Fruit fly (Drosophila melanogaster) whole organism, embryonic: ENCODE data around the gene CG13096.

Experiments
- B-H2 ChIP-seq: fragments of 200-800 bp; sonication (Bioruptor generic); optimal IDR thresholded peaks from 2 replicates; lab custom pipeline; 2018; ENCODE audit warnings: missing biosample characterization, mild to moderate bottlenecking, missing genetic modification characterization
- CG10565 ChIP-seq: fragments of 200-800 bp; sonication (Bioruptor generic); optimal IDR thresholded peaks from 3 replicates; lab custom pipeline; 2016; ENCODE audit warnings: missing biosample characterization, mild to moderate bottlenecking, missing genetic modification characterization
- CG10959 ChIP-seq: fragments of 200-800 bp; sonication (Bioruptor generic); IDR thresholded peaks from 2 replicates; pipeline ENCODE4 v1.3.6; 2022; ENCODE audit warnings: missing biosample characterization, missing genetic modification characterization
- CG11504 ChIP-seq: fragments of 200-800 bp; sonication (Bioruptor generic); optimal IDR thresholded peaks from 3 replicates; lab custom pipeline; 2019; ENCODE audit warnings: missing biosample characterization, mild to moderate bottlenecking, missing genetic modification characterization, moderate library complexity
- CG13287 ChIP-seq: fragments of 200-800 bp; sonication (Bioruptor generic); IDR thresholded peaks from 2 replicates; pipeline ENCODE4 v1.3.6; 2022; ENCODE audit warnings: missing biosample characterization, missing genetic modification characterization; ENCODE audit not compliant: partially characterized antibody
- CG13424 ChIP-seq: fragments of 200-800 bp; sonication (Bioruptor generic); optimal IDR thresholded peaks from 2 replicates; lab custom pipeline; 2019; ENCODE audit warnings: missing biosample characterization, mild to moderate bottlenecking, missing genetic modification characterization, moderate library complexity
- CG14860 ChIP-seq: fragments of 200-800 bp; sonication (Bioruptor generic); IDR thresholded peaks from 3 replicates; pipeline ENCODE4 v1.3.6; 2022; ENCODE audit warnings: missing biosample characterization, missing genetic modification characterization; ENCODE audit not compliant: partially characterized antibody
- CG2116 ChIP-seq: fragments of 200-800 bp; sonication (Bioruptor generic); optimal IDR thresholded peaks from 3 replicates; lab custom pipeline; 2018; ENCODE audit warnings: missing biosample characterization, mild to moderate bottlenecking, missing genetic modification characterization
- CG2202 ChIP-seq: fragments of 200-800 bp; sonication (Bioruptor generic); optimal IDR thresholded peaks from 2 replicates; lab custom pipeline; 2018; ENCODE audit warnings: missing biosample characterization, mild to moderate bottlenecking, missing genetic modification characterization
- CG30020 ChIP-seq: fragments of 200-800 bp; optimal IDR thresholded peaks from 2 replicates; lab custom pipeline; 2019; ENCODE audit warnings: missing biosample characterization, mild to moderate bottlenecking, missing genetic modification characterization, moderate library complexity
- CG32767 ChIP-seq: fragments of 200-800 bp; sonication (Bioruptor generic); IDR thresholded peaks from 2 replicates; pipeline ENCODE4 v1.3.6; 2022; ENCODE audit warnings: missing biosample characterization, missing genetic modification characterization
- CG34376 ChIP-seq: fragments of 200-800 bp; sonication (Bioruptor generic); optimal IDR thresholded peaks from 2 replicates; lab custom pipeline; 2018; ENCODE audit warnings: missing biosample characterization, mild to moderate bottlenecking, missing genetic modification characterization
- CG4730 ChIP-seq: fragments of 200-800 bp; sonication (Bioruptor generic); IDR thresholded peaks from 2 replicates; pipeline ENCODE4 v1.3.6; 2022; ENCODE audit warnings: missing biosample characterization, missing genetic modification characterization
- CG5180 ChIP-seq: fragments of 200-800 bp; sonication (Bioruptor generic); optimal IDR thresholded peaks from 3 replicates; lab custom pipeline; 2017; ENCODE audit warnings: missing biosample characterization, missing genetic modification characterization, mild to moderate bottlenecking, moderate library complexity, missing genetic modification reagents
- CG5953 ChIP-seq: fragments of 200-800 bp; sonication (Bioruptor generic); IDR thresholded peaks from 2 replicates; pipeline ENCODE4 v1.3.6; 2022; ENCODE audit warnings: missing biosample characterization, missing genetic modification characterization
- CG6689 ChIP-seq: fragments of 200-800 bp; sonication (Bioruptor generic); IDR thresholded peaks from 2 replicates; pipeline ENCODE4 v1.3.6; 2022; ENCODE audit warnings: missing biosample characterization, missing genetic modification characterization
- CG8944 ChIP-seq: fragments of 200-800 bp; sonication (Bioruptor generic); optimal IDR thresholded peaks from 3 replicates; lab custom pipeline; 2016; ENCODE audit warnings: missing biosample characterization, missing genetic modification characterization
- CkIIα-i1 ChIP-seq: fragments of 200-800 bp; sonication (Bioruptor generic); IDR thresholded peaks from 2 replicates; pipeline ENCODE4 v1.3.6; 2022; ENCODE audit warnings: missing biosample characterization, missing genetic modification characterization
- D19A ChIP-seq: fragments of 200-800 bp; optimal IDR thresholded peaks from 3 replicates; lab custom pipeline; 2019; ENCODE audit warnings: missing biosample characterization, mild to moderate bottlenecking, missing genetic modification characterization, moderate library complexity
- Dbx ChIP-seq: fragments of 200-800 bp; sonication (Bioruptor generic); IDR thresholded peaks from 3 replicates; pipeline ENCODE4 v1.3.6; 2022; ENCODE audit warnings: missing biosample characterization, missing genetic modification characterization
- H15 ChIP-seq: fragments of 200-800 bp; sonication (Bioruptor generic); IDR thresholded peaks from 3 replicates; pipeline ENCODE4 v1.3.6; 2022; ENCODE audit warnings: missing biosample characterization, missing genetic modification characterization
- Hey ChIP-seq: fragments of 200-800 bp; sonication (Bioruptor generic); optimal IDR thresholded peaks from 3 replicates; lab custom pipeline; 2018; ENCODE audit warnings: missing biosample characterization, mild to moderate bottlenecking, missing genetic modification characterization
- Hmx ChIP-seq: fragments of 200-800 bp; sonication (Bioruptor generic); optimal IDR thresholded peaks from 2 replicates; lab custom pipeline; 2016; ENCODE audit warnings: missing biosample characterization, missing genetic modification characterization
- Meics ChIP-seq: fragments of 200-800 bp; sonication (Bioruptor generic); optimal IDR thresholded peaks from 2 replicates; lab custom pipeline; 2017; ENCODE audit warnings: missing biosample characterization, mild to moderate bottlenecking, missing genetic modification characterization
- Mrtf ChIP-seq: fragments of 200-800 bp; sonication (Bioruptor generic); IDR thresholded peaks from 3 replicates; pipeline ENCODE4 v1.3.6; 2022; ENCODE audit warnings: missing biosample characterization, missing genetic modification characterization
- Myb ChIP-seq: fragments of 200-800 bp; sonication (Bioruptor generic); optimal IDR thresholded peaks from 2 replicates; lab custom pipeline; 2016; ENCODE audit warnings: missing biosample characterization, missing genetic modification characterization
- Neu2 ChIP-seq: fragments of 200-800 bp; sonication (Bioruptor generic); optimal IDR thresholded peaks from 3 replicates; lab custom pipeline; 2016; ENCODE audit warnings: missing biosample characterization, missing genetic modification characterization, borderline replicate concordance
- Opbp ChIP-seq: fragments of 200-800 bp; sonication (Bioruptor generic); IDR thresholded peaks from 3 replicates; pipeline ENCODE4 v1.3.6; 2022; ENCODE audit warnings: missing biosample characterization, missing genetic modification characterization; ENCODE audit not compliant: partially characterized antibody
- Usf ChIP-seq: fragments of 200-800 bp; sonication (Bioruptor generic); optimal IDR thresholded peaks from 2 replicates; lab custom pipeline; 2017; ENCODE audit warnings: missing genotype, missing biosample characterization, missing genetic modification characterization
- ap ChIP-seq: fragments of 200-800 bp; sonication (Bioruptor generic); IDR thresholded peaks from 2 replicates; pipeline ENCODE4 v1.3.6; 2022; ENCODE audit warnings: missing biosample characterization, missing genetic modification characterization
- ara ChIP-seq: fragments of 200-800 bp; sonication (Bioruptor generic); IDR thresholded peaks from 2 replicates; pipeline ENCODE4 v1.3.6; 2022; ENCODE audit warnings: missing biosample characterization, missing genetic modification characterization
- bigmax ChIP-seq: fragments of 200-800 bp; sonication (Bioruptor generic); optimal IDR thresholded peaks from 2 replicates; lab custom pipeline; 2018; ENCODE audit warnings: missing biosample characterization, mild to moderate bottlenecking, missing genetic modification characterization
- cas ChIP-seq: fragments of 200-800 bp; sonication (Bioruptor generic); IDR thresholded peaks from 2 replicates; pipeline ENCODE4 v1.3.6; 2022; ENCODE audit warnings: missing biosample characterization, missing genetic modification characterization
- cato ChIP-seq: fragments of 200-800 bp; sonication (Bioruptor generic); optimal IDR thresholded peaks from 2 replicates; lab custom pipeline; 2016; ENCODE audit warnings: missing biosample characterization, missing genetic modification characterization, borderline replicate concordance
- cwo ChIP-seq: fragments of 200-800 bp; sonication (Bioruptor generic); optimal IDR thresholded peaks from 3 replicates; lab custom pipeline; 2017; ENCODE audit warnings: missing biosample characterization, missing genetic modification characterization, mild to moderate bottlenecking, moderate library complexity, missing genetic modification reagents
- fd102C ChIP-seq: fragments of 200-800 bp; sonication (Bioruptor generic); optimal IDR thresholded peaks from 2 replicates; lab custom pipeline; 2018; ENCODE audit warnings: missing biosample characterization, mild to moderate bottlenecking, missing genetic modification characterization, moderate library complexity
- fd64A ChIP-seq: fragments of 200-800 bp; sonication (Bioruptor generic); optimal IDR thresholded peaks from 3 replicates; lab custom pipeline; 2018; ENCODE audit warnings: missing biosample characterization, mild to moderate bottlenecking, missing genetic modification characterization
- gce ChIP-seq: fragments of 200-800 bp; sonication (Bioruptor generic); IDR thresholded peaks from 3 replicates; pipeline ENCODE4 v1.3.6; 2022; ENCODE audit warnings: missing biosample characterization, missing genetic modification characterization
- gt ChIP-seq: fragments of 200-800 bp; sonication (Bioruptor generic); IDR thresholded peaks from 2 replicates; pipeline ENCODE4 v1.3.6; 2022; ENCODE audit warnings: missing biosample characterization, missing genetic modification characterization
- her ChIP-seq: fragments of 200-800 bp; sonication (Bioruptor generic); optimal IDR thresholded peaks from 2 replicates; lab custom pipeline; 2016; ENCODE audit warnings: missing biosample characterization, missing genetic modification characterization
- nom ChIP-seq: fragments of 200-800 bp; sonication (Bioruptor generic); optimal IDR thresholded peaks from 2 replicates; lab custom pipeline; 2017; ENCODE audit warnings: missing biosample characterization, missing genetic modification characterization, mild to moderate bottlenecking, moderate library complexity, missing genetic modification reagents
- pnt ChIP-seq: fragments of 200-800 bp; sonication (Bioruptor generic); optimal IDR thresholded peaks from 3 replicates; lab custom pipeline; 2016; ENCODE audit warnings: missing biosample characterization, missing genetic modification characterization
- pros ChIP-seq: fragments of 200-800 bp; sonication (Bioruptor generic); optimal IDR thresholded peaks from 3 replicates; lab custom pipeline; 2019; ENCODE audit warnings: missing biosample characterization, mild to moderate bottlenecking, missing genetic modification characterization, moderate library complexity
- seq ChIP-seq: fragments of 200-800 bp; sonication (Bioruptor generic); IDR thresholded peaks from 2 replicates; pipeline ENCODE4 v1.3.6; 2022; ENCODE audit warnings: missing biosample characterization, missing genetic modification characterization
- sug ChIP-seq: fragments of 200-800 bp; optimal IDR thresholded peaks from 2 replicates; lab custom pipeline; 2019; ENCODE audit warnings: missing biosample characterization, mild to moderate bottlenecking, missing genetic modification characterization, moderate library complexity
- tin ChIP-seq: fragments of 200-800 bp; sonication (Bioruptor generic); optimal IDR thresholded peaks from 3 replicates; lab custom pipeline; 2016; ENCODE audit warnings: missing biosample characterization, missing genetic modification characterization
- tio ChIP-seq: fragments of 200-800 bp; sonication (Bioruptor generic); optimal IDR thresholded peaks from 2 replicates; lab custom pipeline; 2017; ENCODE audit warnings: missing biosample characterization, missing genetic modification characterization, inconsistent platforms
- tx ChIP-seq: fragments of 200-800 bp; sonication (Bioruptor generic); optimal IDR thresholded peaks from 2 replicates; lab custom pipeline; 2016; ENCODE audit warnings: missing biosample characterization, missing genetic modification characterization
- vvl ChIP-seq: fragments of 200-800 bp; sonication (Bioruptor generic); IDR thresholded peaks from 2 replicates; pipeline ENCODE4 v1.3.6; 2022; ENCODE audit warnings: missing biosample characterization, missing genetic modification characterization
- zen2 ChIP-seq: fragments of 200-800 bp; sonication (Bioruptor generic); IDR thresholded peaks from 3 replicates; pipeline ENCODE4 v1.3.6; 2022; ENCODE audit warnings: missing biosample characterization, missing genetic modification characterization; ENCODE audit not compliant: partially characterized antibody

CG13096 gene

DNA sequence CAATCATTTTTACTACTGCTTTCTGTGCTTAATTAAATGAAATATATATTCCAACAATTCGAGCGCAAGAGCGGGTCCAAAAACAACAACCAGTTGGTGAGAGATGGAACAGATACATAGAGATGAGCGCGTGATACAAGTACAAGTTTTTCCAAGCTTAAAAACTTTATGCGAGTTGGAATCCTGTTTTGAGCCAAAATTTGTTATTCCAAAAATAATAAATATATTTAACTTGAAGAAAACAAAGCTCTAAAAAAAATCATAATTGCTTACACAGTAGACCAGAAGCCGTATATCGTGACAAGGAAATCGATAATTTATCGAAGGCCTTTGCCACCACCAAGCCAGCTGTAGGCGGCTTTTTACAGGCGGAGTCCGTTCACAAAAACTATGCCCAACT lies 3.1 kb upstream of the CG13096 start, which contains the start of the genes CG13097 and PIG-U (continued):
- TF ChIP-seq Meics (GFP tag; lab: Kevin White, UChicago): peak; percentile 71
- TF ChIP-seq bigmax (GFP tag; lab: Kevin White, UChicago): no peak
- TF ChIP-seq CG10959 (GFP tag; lab: Robert Waterston, UW): peak; percentile 58; the same call in 1 of the 2 replicates
- TF ChIP-seq CG4730 (GFP tag; lab: Robert Waterston, UW): peak; percentile 58
- TF ChIP-seq cas (GFP tag; lab: Robert Waterston, UW): peak; percentile 73
- TF ChIP-seq CG30020 (tag; lab: Kevin White, UChicago): peak; percentile 77
- TF ChIP-seq CG34376: peak; percentile 83
- peak; percentile 35 for TF ChIP-seq Hmx (GFP tag; lab: Kevin White, UChicago)
- peak; percentile 77; the same call in 2 of the 3 replicates for TF ChIP-seq H15
- TF ChIP-seq Neu2 (GFP tag; lab: Kevin White, UChicago): no peak
- TF ChIP-seq pros (GFP tag; lab: Kevin White, UChicago): no peak
- TF ChIP-seq CG8944 (GFP tag; lab: Kevin White, UChicago): peak; percentile 75
- no peak for TF ChIP-seq her (GFP tag; lab: Kevin White, UChicago)
- peak; percentile 20 for TF ChIP-seq Usf
- no peak for TF ChIP-seq tio (GFP tag; lab: Kevin White, UChicago)
- peak; percentile 79 for TF ChIP-seq ara (GFP tag; lab: Robert Waterston, UW)
- peak; percentile 64 for TF ChIP-seq pnt (GFP tag; lab: Kevin White, UChicago)
- no peak for TF ChIP-seq D19A
- TF ChIP-seq fd102C (GFP tag; lab: Kevin White, UChicago): peak; percentile 36
- TF ChIP-seq CkIIα-i1: no peak
- no peak; the same call in 2 of the 3 replicates for TF ChIP-seq Mrtf (GFP tag; lab: Robert Waterston, UW)
- TF ChIP-seq CG2202 (tag; lab: Kevin White, UChicago): peak; percentile 55
- no peak for TF ChIP-seq seq (GFP tag; lab: Robert Waterston, UW)
- peak; percentile 87 for TF ChIP-seq Dbx
- TF ChIP-seq vvl (GFP tag; lab: Robert Waterston, UW): peak; percentile 84
- TF ChIP-seq CG6689 (GFP tag; lab: Robert Waterston, UW): peak; percentile 78
- TF ChIP-seq CG11504 (tag; lab: Kevin White, UChicago): no peak
- no peak for TF ChIP-seq Hey (tag; lab: Kevin White, UChicago)
- peak; percentile 45; the same call in 1 of the 2 replicates for TF ChIP-seq CG5953 (GFP tag; lab: Robert Waterston, UW)
- TF ChIP-seq CG13424 (tag; lab: Kevin White, UChicago): peak; percentile 86
- peak; percentile 69 for TF ChIP-seq cato (GFP tag; lab: Kevin White, UChicago)
- TF ChIP-seq fd64A: peak; percentile 31
- no peak for TF ChIP-seq CG5180 (GFP tag; lab: Kevin White, UChicago)
- peak; percentile 81 for TF ChIP-seq tx (GFP tag; lab: Kevin White, UChicago)
- peak; percentile 79 for TF ChIP-seq Opbp (GFP tag; lab: Robert Waterston, UW)
- TF ChIP-seq CG10565 (GFP tag; lab: Kevin White, UChicago): peak; percentile 71
- no peak for TF ChIP-seq nom (GFP tag; lab: Kevin White, UChicago)
- peak; percentile 70 for TF ChIP-seq cwo (GFP tag; lab: Kevin White, UChicago)
- TF ChIP-seq CG32767: peak; percentile 57; the same call in 1 of the 2 replicates
- TF ChIP-seq CG14860: peak; percentile 88
- no peak for TF ChIP-seq gce (GFP tag; lab: Robert Waterston, UW)
- TF ChIP-seq Myb: peak; percentile 68
- 0 out of 2 replicates have a peak, but pooled peaks have one; percentile 12 for TF ChIP-seq ap (GFP tag; lab: Robert Waterston, UW)
- TF ChIP-seq CG13287: peak; percentile 98
- peak; percentile 83; the same call in 2 of the 3 replicates for TF ChIP-seq zen2 (GFP tag; lab: Robert Waterston, UW)
- TF ChIP-seq B-H2: peak; percentile 85
- peak; percentile 88 for TF ChIP-seq tin
- peak; percentile 88 for TF ChIP-seq sug (tag; lab: Kevin White, UChicago)
- TF ChIP-seq CG2116 (GFP tag; lab: Kevin White, UChicago): peak; percentile 92
- TF ChIP-seq gt (GFP tag; lab: Robert Waterston, UW): no peak
